Fruit fly (Drosophila melanogaster) whole organism, embryonic: ENCODE data around the gene Klp64D.

Experiments
- Abd-B ChIP-seq: fragments of 200-800 bp; sonication (Bioruptor generic); optimal IDR thresholded peaks from 2 replicates; lab custom pipeline; 2018; ENCODE audit warnings: missing biosample characterization, mild to moderate bottlenecking, missing genetic modification characterization, moderate library complexity
- Aef1 ChIP-seq: fragments of 200-800 bp; sonication (Bioruptor generic); IDR thresholded peaks from 3 replicates; pipeline ENCODE4 v1.3.6; 2022; ENCODE audit warnings: missing biosample characterization, missing genetic modification characterization
- CG11247 ChIP-seq: fragments of 200-800 bp; sonication (Bioruptor generic); IDR thresholded peaks from 2 replicates; pipeline ENCODE4 v1.3.6; 2022; ENCODE audit warnings: missing biosample characterization, missing genetic modification characterization
- CG11456 ChIP-seq: fragments of 200-800 bp; sonication (Bioruptor generic); IDR thresholded peaks from 3 replicates; pipeline ENCODE4 v1.3.6; 2022; ENCODE audit warnings: missing biosample characterization, missing genetic modification characterization
- CG11695 ChIP-seq: fragments of 200-800 bp; sonication (Bioruptor generic); IDR thresholded peaks from 3 replicates; pipeline ENCODE4 v1.3.6; 2022; ENCODE audit warnings: missing biosample characterization, missing genetic modification characterization
- CG12104 ChIP-seq: fragments of 200-800 bp; sonication (Bioruptor generic); optimal IDR thresholded peaks from 3 replicates; lab custom pipeline; 2016; ENCODE audit warnings: missing biosample characterization, missing genetic modification characterization
- CG12744 ChIP-seq: fragments of 200-800 bp; sonication (Bioruptor generic); optimal IDR thresholded peaks from 2 replicates; lab custom pipeline; 2016; ENCODE audit warnings: missing biosample characterization, missing genetic modification characterization
- CG13775 ChIP-seq: fragments of 200-800 bp; sonication (Bioruptor generic); optimal IDR thresholded peaks from 3 replicates; lab custom pipeline; 2017; ENCODE audit warnings: missing biosample characterization, mild to moderate bottlenecking, missing genetic modification characterization
- CG14710 ChIP-seq: fragments of 200-800 bp; sonication (Bioruptor generic); optimal IDR thresholded peaks from 3 replicates; lab custom pipeline; 2019; ENCODE audit warnings: missing biosample characterization, mild to moderate bottlenecking, missing genetic modification characterization, moderate library complexity
- CG18011 ChIP-seq: fragments of 200-800 bp; sonication (Bioruptor generic); optimal IDR thresholded peaks from 2 replicates; lab custom pipeline; 2017; ENCODE audit warnings: missing biosample characterization, missing genetic modification characterization, mild to moderate bottlenecking, moderate library complexity, missing genotype
- CG18599 ChIP-seq: fragments of 200-800 bp; sonication (Bioruptor generic); optimal IDR thresholded peaks from 3 replicates; lab custom pipeline; 2017; ENCODE audit warnings: missing biosample characterization, missing genetic modification characterization, mild to moderate bottlenecking, moderate library complexity, missing genetic modification reagents
- CG18619 ChIP-seq: fragments of 200-800 bp; sonication (Bioruptor generic); optimal IDR thresholded peaks from 3 replicates; lab custom pipeline; 2017; ENCODE audit warnings: missing biosample characterization, mild to moderate bottlenecking, missing genetic modification characterization
- CG2129 ChIP-seq: fragments of 200-800 bp; sonication (Bioruptor generic); IDR thresholded peaks from 2 replicates; pipeline ENCODE4 v1.3.6; 2022; ENCODE audit warnings: missing biosample characterization, missing genetic modification characterization; ENCODE audit not compliant: partially characterized antibody
- CG3065 ChIP-seq: fragments of 200-800 bp; sonication (Bioruptor generic); optimal IDR thresholded peaks from 2 replicates; lab custom pipeline; 2016; ENCODE audit warnings: missing biosample characterization, missing genetic modification characterization
- CG3995 ChIP-seq: fragments of 200-800 bp; sonication (Bioruptor generic); optimal IDR thresholded peaks from 3 replicates; lab custom pipeline; 2016; ENCODE audit warnings: missing biosample characterization, missing genetic modification characterization
- CG4730 ChIP-seq: fragments of 200-800 bp; sonication (Bioruptor generic); IDR thresholded peaks from 2 replicates; pipeline ENCODE4 v1.3.6; 2022; ENCODE audit warnings: missing biosample characterization, missing genetic modification characterization
- CG4854 ChIP-seq: fragments of 200-800 bp; sonication (Bioruptor generic); optimal IDR thresholded peaks from 2 replicates; lab custom pipeline; 2016; ENCODE audit warnings: missing biosample characterization, missing genetic modification characterization, inconsistent platforms
- CG9437 ChIP-seq: fragments of 200-800 bp; sonication (Bioruptor generic); optimal IDR thresholded peaks from 2 replicates; lab custom pipeline; 2018; ENCODE audit warnings: missing biosample characterization, mild to moderate bottlenecking, missing genetic modification characterization
- CHES-1-like ChIP-seq: fragments of 200-800 bp; sonication (Bioruptor generic); optimal IDR thresholded peaks from 2 replicates; lab custom pipeline; 2016; ENCODE audit warnings: missing biosample characterization, missing genetic modification characterization
- D19B ChIP-seq: fragments of 200-800 bp; sonication (Bioruptor generic); optimal IDR thresholded peaks from 2 replicates; lab custom pipeline; 2017; ENCODE audit warnings: missing biosample characterization, mild to moderate bottlenecking, missing genetic modification characterization
- Dip3 ChIP-seq: fragments of 200-800 bp; sonication (Bioruptor generic); optimal IDR thresholded peaks from 3 replicates; lab custom pipeline; 2016; ENCODE audit warnings: missing biosample characterization, missing genetic modification characterization
- Gsc ChIP-seq: fragments of 200-800 bp; sonication (Bioruptor generic); IDR thresholded peaks from 2 replicates; pipeline ENCODE4 v1.3.6; 2022; ENCODE audit warnings: missing biosample characterization, missing genetic modification characterization
- H15 ChIP-seq: fragments of 200-800 bp; sonication (Bioruptor generic); IDR thresholded peaks from 3 replicates; pipeline ENCODE4 v1.3.6; 2022; ENCODE audit warnings: missing biosample characterization, missing genetic modification characterization
- HLH3B ChIP-seq: fragments of 200-800 bp; sonication (Bioruptor generic); IDR thresholded peaks from 2 replicates; pipeline ENCODE4 v1.3.6; 2022; ENCODE audit warnings: missing biosample characterization, missing genetic modification characterization
- Hmr ChIP-seq: fragments of 200-800 bp; sonication (Bioruptor generic); optimal IDR thresholded peaks from 3 replicates; lab custom pipeline; 2017; ENCODE audit warnings: mild to moderate bottlenecking, missing biosample characterization, missing genetic modification reagents, missing genetic modification characterization
- NC2β ChIP-seq: fragments of 200-800 bp; sonication (Bioruptor generic); optimal IDR thresholded peaks from 2 replicates; lab custom pipeline; 2016; ENCODE audit warnings: missing biosample characterization, missing genetic modification characterization
- Nf-YA ChIP-seq: fragments of 200-800 bp; sonication (Bioruptor generic); IDR thresholded peaks from 2 replicates; pipeline ENCODE4 v1.3.6; 2022; ENCODE audit warnings: missing biosample characterization, missing genetic modification characterization
- Oaz ChIP-seq: fragments of 200-800 bp; sonication (Bioruptor generic); IDR thresholded peaks from 2 replicates; pipeline ENCODE4 v1.3.6; 2022; ENCODE audit warnings: missing biosample characterization, missing genetic modification characterization
- Opbp ChIP-seq: fragments of 200-800 bp; sonication (Bioruptor generic); IDR thresholded peaks from 3 replicates; pipeline ENCODE4 v1.3.6; 2022; ENCODE audit warnings: missing biosample characterization, missing genetic modification characterization; ENCODE audit not compliant: partially characterized antibody
- Pdp1 ChIP-seq, 2 experiments: fragments of 200-800 bp; sonication (Bioruptor generic); optimal IDR thresholded peaks; 3 replicates each; lab custom pipeline; 2016; ENCODE audit warnings: missing biosample characterization in 2 of 2, missing genetic modification characterization in 2 of 2, mild to moderate bottlenecking in 1 of 2, moderate library complexity in 1 of 2
- ab ChIP-seq: fragments of 200-800 bp; sonication (Bioruptor generic); optimal IDR thresholded peaks from 2 replicates; lab custom pipeline; 2016; ENCODE audit warnings: missing biosample characterization, missing genetic modification characterization
- abd-A ChIP-seq: fragments of 200-800 bp; sonication (Bioruptor generic); optimal IDR thresholded peaks from 3 replicates; lab custom pipeline; 2019; ENCODE audit warnings: missing biosample characterization, mild to moderate bottlenecking, missing genetic modification characterization, moderate library complexity
- bcd ChIP-seq: fragments of 200-800 bp; sonication (Bioruptor generic); optimal IDR thresholded peaks from 2 replicates; lab custom pipeline; 2017; ENCODE audit warnings: missing biosample characterization, mild to moderate bottlenecking, missing genetic modification characterization
- bigmax ChIP-seq: fragments of 200-800 bp; sonication (Bioruptor generic); optimal IDR thresholded peaks from 2 replicates; lab custom pipeline; 2018; ENCODE audit warnings: missing biosample characterization, mild to moderate bottlenecking, missing genetic modification characterization
- corto ChIP-seq: fragments of 200-800 bp; sonication (Bioruptor generic); optimal IDR thresholded peaks from 2 replicates; lab custom pipeline; 2016; ENCODE audit warnings: missing biosample characterization, mild to moderate bottlenecking, missing genetic modification characterization, moderate library complexity
- crol ChIP-seq: fragments of 200-800 bp; sonication (Bioruptor generic); IDR thresholded peaks from 2 replicates; pipeline ENCODE4 v1.3.6; 2022; ENCODE audit warnings: missing biosample characterization, missing genetic modification characterization
- da ChIP-seq: fragments of 200-800 bp; sonication (Bioruptor generic); optimal IDR thresholded peaks from 2 replicates; lab custom pipeline; 2016; ENCODE audit warnings: missing biosample characterization, missing genetic modification characterization
- ems ChIP-seq: fragments of 200-800 bp; sonication (Bioruptor generic); optimal IDR thresholded peaks from 3 replicates; lab custom pipeline; 2016; ENCODE audit warnings: missing biosample characterization, missing genetic modification characterization
- eve ChIP-seq, 2 experiments: fragments of >200 bp; optimal IDR thresholded peaks; 2 replicates each; lab custom pipeline; 2017; ENCODE audit warnings: missing biosample characterization in 2 of 2, missing genetic modification characterization in 2 of 2
- fd102C ChIP-seq: fragments of 200-800 bp; sonication (Bioruptor generic); optimal IDR thresholded peaks from 2 replicates; lab custom pipeline; 2018; ENCODE audit warnings: missing biosample characterization, mild to moderate bottlenecking, missing genetic modification characterization, moderate library complexity
- fd64A ChIP-seq: fragments of 200-800 bp; sonication (Bioruptor generic); optimal IDR thresholded peaks from 3 replicates; lab custom pipeline; 2018; ENCODE audit warnings: missing biosample characterization, mild to moderate bottlenecking, missing genetic modification characterization
- kah ChIP-seq: fragments of 200-800 bp; sonication (Bioruptor generic); optimal IDR thresholded peaks from 2 replicates; lab custom pipeline; 2018; ENCODE audit warnings: missing biosample characterization, mild to moderate bottlenecking, missing genetic modification characterization
- lola ChIP-seq, 3 experiments: fragments of >200 bp in 2 of 3; fragments of 200-800 bp in 1 of 3; sonication (Bioruptor generic) in 1 of 3; optimal IDR thresholded peaks; 2 replicates each; lab custom pipeline; 2017 to 2019; ENCODE audit warnings: missing biosample characterization in 3 of 3, missing genetic modification characterization in 3 of 3, mild to moderate bottlenecking in 1 of 3, moderate library complexity in 1 of 3
- oc ChIP-seq: fragments of 200-800 bp; sonication (Bioruptor generic); optimal IDR thresholded peaks from 2 replicates; lab custom pipeline; 2018; ENCODE audit warnings: missing biosample characterization, mild to moderate bottlenecking, missing genetic modification characterization, moderate library complexity
- pb ChIP-seq: fragments of 200-800 bp; sonication (Bioruptor generic); optimal IDR thresholded peaks from 3 replicates; lab custom pipeline; 2016; ENCODE audit warnings: missing biosample characterization, missing genetic modification characterization
- run ChIP-seq: fragments of 200-800 bp; sonication (Bioruptor generic); optimal IDR thresholded peaks from 3 replicates; lab custom pipeline; 2018; ENCODE audit warnings: missing biosample characterization, mild to moderate bottlenecking, missing genetic modification characterization
- sug ChIP-seq: fragments of 200-800 bp; optimal IDR thresholded peaks from 2 replicates; lab custom pipeline; 2019; ENCODE audit warnings: missing biosample characterization, mild to moderate bottlenecking, missing genetic modification characterization, moderate library complexity
- trem ChIP-seq: fragments of 200-800 bp; optimal IDR thresholded peaks from 3 replicates; lab custom pipeline; 2019; ENCODE audit warnings: missing biosample characterization, mild to moderate bottlenecking, missing genetic modification characterization, moderate library complexity
- unpg ChIP-seq: fragments of 200-800 bp; sonication (Bioruptor generic); optimal IDR thresholded peaks from 3 replicates; lab custom pipeline; 2018; ENCODE audit warnings: missing biosample characterization, mild to moderate bottlenecking, missing genetic modification characterization, moderate library complexity
- vfl ChIP-seq: fragments of 200-800 bp; sonication (Bioruptor generic); optimal IDR thresholded peaks from 2 replicates; lab custom pipeline; 2016; ENCODE audit warnings: missing biosample characterization, missing genetic modification characterization

Gene Klp64D

DNA sequence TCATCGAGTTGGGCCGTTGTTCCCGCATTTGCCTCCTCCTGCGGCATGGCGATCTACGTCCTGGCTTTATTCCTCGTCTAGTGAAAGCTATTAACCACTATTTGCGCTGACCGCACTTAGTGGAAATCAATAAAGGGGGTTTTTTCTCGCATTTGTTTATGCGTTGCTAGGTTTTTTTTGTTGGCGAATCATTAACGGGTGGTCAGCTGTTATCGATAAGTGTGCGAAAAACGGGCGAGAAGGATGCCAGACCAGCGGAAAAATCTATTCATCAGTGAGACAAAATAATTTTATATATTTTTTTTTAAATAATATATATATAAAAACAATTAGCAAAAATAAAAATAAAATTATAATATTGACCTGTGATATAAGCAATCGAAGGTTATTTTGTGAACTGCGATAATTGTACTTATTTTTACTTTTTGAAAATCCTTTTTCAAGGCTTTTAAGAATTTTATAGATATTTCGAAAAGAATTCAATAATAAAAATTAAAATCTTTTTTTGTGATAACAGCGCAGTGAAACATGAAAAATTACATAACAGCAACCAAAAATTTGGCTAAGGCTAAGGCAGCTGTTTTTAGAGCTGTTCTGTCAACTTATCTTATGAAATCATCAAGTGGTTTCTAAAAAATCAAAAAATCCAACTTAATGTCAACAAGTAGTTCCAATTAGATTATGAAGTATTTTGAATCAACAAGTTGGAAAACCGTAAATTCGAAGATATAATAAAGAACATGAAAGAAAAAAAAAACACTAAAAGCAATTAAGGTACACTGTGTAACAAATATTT is at the start of gene Klp64D (continued):
- no peak for TF ChIP-seq lola (GFP tag; optimal IDR thresholded peaks at IDR 0.05; lab: Kevin White, UChicago)
- TF ChIP-seq CG11247 = no peak
- TF ChIP-seq CG4854 (GFP tag; lab: Kevin White, UChicago) = no peak
- TF ChIP-seq Hmr (GFP tag; lab: Kevin White, UChicago) = peak; percentile 3
- no peak for TF ChIP-seq run (tag; lab: Kevin White, UChicago)
- no peak for TF ChIP-seq corto (GFP tag; lab: Kevin White, UChicago)
- TF ChIP-seq fd102C (GFP tag; lab: Kevin White, UChicago) = no peak
- TF ChIP-seq CG13775 (GFP tag; lab: Kevin White, UChicago) = peak; percentile 12
- TF ChIP-seq Abd-B (GFP tag; lab: Kevin White, UChicago) = no peak
- TF ChIP-seq CG9437 (GFP tag; lab: Kevin White, UChicago) = no peak
- TF ChIP-seq vfl (GFP tag; lab: Kevin White, UChicago) = no peak
- no peak for TF ChIP-seq D19B (GFP tag; lab: Kevin White, UChicago)
- TF ChIP-seq CG3065 = no peak
- TF ChIP-seq abd-A (tag; lab: Kevin White, UChicago) = no peak
- TF ChIP-seq eve (GFP tag; optimal IDR thresholded peaks at IDR 0.05; lab: Kevin White, UChicago) = no peak
- TF ChIP-seq Nf-YA = no peak
- no peak for TF ChIP-seq bcd
- TF ChIP-seq Oaz (GFP tag; lab: Robert Waterston, UW) = no peak
- no peak for TF ChIP-seq Dip3 (GFP tag; lab: Kevin White, UChicago)
- TF ChIP-seq da = no peak
- no peak for TF ChIP-seq bigmax
- TF ChIP-seq CG14710 (tag; lab: Kevin White, UChicago) = peak; percentile 48
- TF ChIP-seq kah = no peak
- TF ChIP-seq H15 (GFP tag; lab: Robert Waterston, UW) = no peak
- TF ChIP-seq crol (GFP tag; lab: Robert Waterston, UW) = no peak
- no peak for TF ChIP-seq Gsc
- no peak for TF ChIP-seq HLH3B (GFP tag; lab: Robert Waterston, UW)
- no peak for TF ChIP-seq oc
- TF ChIP-seq Pdp1 (GFP tag; optimal IDR thresholded peaks at IDR 0.05; lab: Kevin White, UChicago) = peak in 1 of 2 experiments; percentile 36
- TF ChIP-seq unpg (GFP tag; lab: Kevin White, UChicago) = peak; percentile 51
- TF ChIP-seq pb = no peak
- TF ChIP-seq CG18599 (GFP tag; lab: Kevin White, UChicago) = peak; percentile 53
- no peak for TF ChIP-seq CG18619 (GFP tag; lab: Kevin White, UChicago)
- TF ChIP-seq CHES-1-like (GFP tag; lab: Kevin White, UChicago) = no peak
- peak; percentile 31 for TF ChIP-seq sug (tag; lab: Kevin White, UChicago)
- no peak for TF ChIP-seq ab (GFP tag; lab: Kevin White, UChicago)
- no peak for TF ChIP-seq CG12104
- no peak for TF ChIP-seq ems (GFP tag; lab: Kevin White, UChicago)
- TF ChIP-seq CG4730 (GFP tag; lab: Robert Waterston, UW) = no peak
- no peak for TF ChIP-seq CG3995
- no peak for TF ChIP-seq CG12744 (GFP tag; lab: Kevin White, UChicago)
- TF ChIP-seq Aef1 (GFP tag; lab: Robert Waterston, UW) = no peak
- TF ChIP-seq fd64A (GFP tag; lab: Kevin White, UChicago) = no peak
- TF ChIP-seq CG18011 (GFP tag; lab: Kevin White, UChicago) = no peak
- TF ChIP-seq trem = peak; percentile 3
- TF ChIP-seq CG11695 (GFP tag; lab: Robert Waterston, UW) = no peak
- TF ChIP-seq CG2129 (GFP tag; lab: Robert Waterston, UW) = peak; percentile 15; the same call in 1 of the 2 replicates
- TF ChIP-seq NC2β (GFP tag; lab: Kevin White, UChicago) = no peak
- no peak for TF ChIP-seq CG11456 (GFP tag; lab: Robert Waterston, UW)
- no peak for TF ChIP-seq Opbp (GFP tag; lab: Robert Waterston, UW)
